Fruit fly (Drosophila melanogaster): ENCODE data around the gene IPIP.

Gene IPIP

DNA sequence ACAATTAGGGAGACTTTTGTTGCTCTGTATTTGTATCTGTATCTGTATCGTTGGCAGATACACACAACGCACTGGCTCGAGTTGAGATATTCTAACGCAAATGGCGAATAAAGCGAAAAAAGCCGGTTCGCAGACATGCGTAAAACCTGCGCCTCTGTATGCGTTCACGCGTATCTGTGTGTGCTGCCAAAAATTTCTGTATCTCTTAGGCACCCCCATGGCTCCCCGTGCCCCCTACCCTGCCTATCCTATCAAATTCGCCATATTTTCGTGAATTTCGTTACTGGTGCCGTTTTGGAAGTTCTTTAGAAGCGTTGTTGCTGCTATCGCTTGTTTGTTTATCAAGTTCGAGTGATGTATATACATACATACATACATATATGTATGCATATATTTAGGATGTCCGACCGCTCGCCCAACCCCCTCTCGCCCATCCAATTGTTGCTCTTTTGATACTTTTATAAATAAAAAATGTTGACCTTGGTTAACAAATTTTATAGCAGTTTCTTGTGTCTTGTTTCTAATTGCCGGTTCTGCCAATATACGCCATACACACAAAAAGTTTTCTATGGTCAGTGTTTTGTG is 38.0 kb downstream of the IPIP start (continued):
- TF ChIP-seq hbn (GFP tag; IDR thresholded peaks at IDR 0.05; ENCODE audit: partially characterized antibody) (no peak), Trl (optimal IDR thresholded peaks at IDR 0.05) (no peak), Trl (GFP tag; optimal IDR thresholded peaks at IDR 0.05) (no peak), Hmr (GFP tag; optimal IDR thresholded peaks at IDR 0.05) (peak; percentile 40), scrt (GFP tag; optimal IDR thresholded peaks at IDR 0.05) (peak; percentile 58), CG30403 (GFP tag; optimal IDR thresholded peaks at IDR 0.05) (no peak), tap (tag; optimal IDR thresholded peaks at IDR 0.05) (no peak), Chrac-16 (GFP tag; optimal IDR thresholded peaks at IDR 0.05) (no peak), GATAe (GFP tag; conservative IDR thresholded peaks at IDR 0.05) (peak; percentile 48), CG17359 (tag; optimal IDR thresholded peaks at IDR 0.05) (no peak), Dbx (GFP tag; IDR thresholded peaks at IDR 0.05) (peak; percentile 50; the same call in 2 of the 3 replicates), ac (GFP tag; optimal IDR thresholded peaks at IDR 0.05) (no peak), caup (GFP tag; optimal IDR thresholded peaks at IDR 0.05; ENCODE audit: severe bottlenecking) (peak; percentile 23), Hmx (GFP tag; optimal IDR thresholded peaks at IDR 0.05) (no peak), cas (GFP tag; IDR thresholded peaks at IDR 0.05) (0 out of 2 replicates have a peak, but pooled peaks have one; percentile 9), CG3995 (GFP tag; optimal IDR thresholded peaks at IDR 0.05) (no peak), rib (GFP tag; IDR thresholded peaks at IDR 0.05) (peak; percentile 98), ewg (GFP tag; optimal IDR thresholded peaks at IDR 0.05) (no peak), CG14050 (GFP tag; IDR thresholded peaks at IDR 0.05) (no peak), Ets65A (GFP tag) (no peak), prd (optimal IDR thresholded peaks at IDR 0.05) (no peak), prd (GFP tag; IDR thresholded peaks at IDR 0.05) (no peak), Ptx1 (GFP tag; IDR thresholded peaks at IDR 0.05) (no peak), CG17385 (GFP tag; optimal IDR thresholded peaks at IDR 0.05) (no peak), schlank (tag; optimal IDR thresholded peaks at IDR 0.05) (peak; percentile 18), cato (GFP tag; optimal IDR thresholded peaks at IDR 0.05; ENCODE audit: borderline replicate concordance) (no peak), sd (tag; optimal IDR thresholded peaks at IDR 0.05) (peak; percentile 83), Nf-YB (GFP tag; optimal IDR thresholded peaks at IDR 0.05) (no peak), CG32767 (GFP tag; IDR thresholded peaks at IDR 0.05) (peak; percentile 83), CG13287 (GFP tag; IDR thresholded peaks at IDR 0.05; ENCODE audit: partially characterized antibody) (peak; percentile 42; the same call in 1 of the 2 replicates), chinmo (GFP tag; IDR thresholded peaks at IDR 0.05; ENCODE audit: partially characterized antibody) (peak; percentile 90; the same call in 3 of the 4 replicates), CG12155 (GFP tag; optimal IDR thresholded peaks at IDR 0.05) (peak; percentile 23), Rfx (GFP tag; IDR thresholded peaks at IDR 0.05) (peak; percentile 36; the same call in 1 of the 2 replicates), CG11560 (tag; IDR thresholded peaks at IDR 0.05) (no peak), Tbp (GFP tag; optimal IDR thresholded peaks at IDR 0.05) (no peak), eve (GFP tag; optimal IDR thresholded peaks at IDR 0.05) (no peak), twi (tag; optimal IDR thresholded peaks at IDR 0.05) (no peak), lbe (GFP tag; optimal IDR thresholded peaks at IDR 0.05) (peak; percentile 3)

DNA sequence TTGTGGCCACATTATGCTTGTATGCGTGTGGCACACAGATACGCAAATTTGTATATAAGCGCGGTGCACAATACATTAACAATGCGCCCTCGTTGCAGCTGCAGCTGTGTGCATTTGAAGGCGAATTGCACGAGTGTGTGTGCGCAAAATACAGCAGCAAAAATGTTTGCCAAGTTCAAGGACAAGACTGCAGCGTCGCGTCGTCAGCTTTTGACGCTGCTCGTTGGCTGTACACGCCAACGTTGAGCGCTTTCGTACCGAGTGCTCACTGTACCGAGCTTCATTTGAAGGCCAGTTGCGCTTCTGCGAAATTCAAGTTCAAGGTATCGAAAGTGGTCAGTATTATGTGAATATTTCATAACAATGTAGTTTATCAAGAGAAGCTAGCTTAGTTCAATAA is 39.0 kb downstream of the IPIP start:
- TF ChIP-seq grau (tag; optimal IDR thresholded peaks at IDR 0.05), result peak; percentile 5
- 0 out of 2 replicates have a peak, but pooled peaks have one; percentile 33 for TF ChIP-seq CG8765 (GFP tag; IDR thresholded peaks at IDR 0.05)
- TF ChIP-seq Med (GFP tag), result peak; percentile 13
- no peak for TF ChIP-seq cwo (GFP tag; optimal IDR thresholded peaks at IDR 0.05)
- peak; percentile 27; the same call in 1 of the 2 replicates for TF ChIP-seq sob (GFP tag; IDR thresholded peaks at IDR 0.05)
- TF ChIP-seq CG1603 (tag; optimal IDR thresholded peaks at IDR 0.05), result no peak
